Worm (Caenorhabditis elegans): ENCODE measurements around the gene snb-6.

snb-6 gene

DNA sequence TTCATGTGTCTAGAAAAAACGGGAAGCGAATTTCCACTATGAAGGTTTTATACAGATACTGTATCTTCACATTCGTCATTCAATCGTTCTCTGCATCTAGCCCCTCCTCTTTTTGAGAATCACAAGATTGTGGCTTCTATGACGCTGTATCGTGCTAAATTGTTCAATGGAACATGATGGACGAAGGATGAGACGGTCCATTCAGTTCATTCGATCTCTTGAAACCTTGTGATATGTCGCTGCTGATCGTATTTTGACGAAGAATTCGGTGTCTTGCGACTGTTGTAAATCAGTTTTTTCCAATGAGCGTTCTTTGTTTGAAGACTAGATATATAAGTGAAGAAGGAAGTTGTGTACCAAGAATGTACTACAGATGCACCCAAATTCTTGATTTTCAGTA, 45.8 kb downstream of the snb-6 start (continued):
- no peak for TF ChIP-seq efl-3 (GFP tag; optimal IDR thresholded peaks at IDR 0.05)
- TF ChIP-seq snu-23 (GFP tag; optimal IDR thresholded peaks at IDR 0.05) = peak; percentile 82
- no peak for TF ChIP-seq ceh-90 (tag; optimal IDR thresholded peaks at IDR 0.05)
- no peak for TF ChIP-seq unc-30 (tag; optimal IDR thresholded peaks at IDR 0.05)
- no peak for TF ChIP-seq Y116A8C.19 (tag; optimal IDR thresholded peaks at IDR 0.05; ENCODE audit: borderline replicate concordance)
- no peak for TF ChIP-seq lin-39 (tag; optimal IDR thresholded peaks at IDR 0.05)

DNA sequence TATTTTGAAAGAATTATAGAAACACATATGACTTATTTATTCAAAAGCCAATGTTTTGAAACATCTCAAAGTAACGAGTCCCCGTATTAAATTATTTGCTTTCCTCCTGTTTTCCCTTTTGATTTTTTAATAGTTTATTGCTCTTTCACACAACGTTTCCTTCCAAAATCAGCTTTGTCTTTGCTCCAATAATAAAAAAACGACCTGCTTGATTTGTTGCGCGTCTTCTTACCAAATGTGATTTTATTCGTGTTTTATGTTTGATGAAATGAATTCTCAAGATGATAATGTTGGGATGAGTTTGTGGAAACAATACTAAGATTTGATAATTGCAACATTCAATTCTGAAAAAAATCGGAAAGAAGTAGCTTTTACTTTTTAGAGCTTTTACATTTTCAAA, 47.1 kb downstream of the snb-6 start:
- no peak for TF ChIP-seq elt-2 (tag; optimal IDR thresholded peaks at IDR 0.05)
- peak in 1 of 6 experiments; percentile 23 for TF ChIP-seq elt-3 (tag; optimal IDR thresholded peaks at IDR 0.05)
- no peak for TF ChIP-seq efl-1 (optimal IDR thresholded peaks at IDR 0.05)
- TF ChIP-seq efl-1 (GFP tag; optimal IDR thresholded peaks at IDR 0.05 in 1 of 2) = peak in 1 of 2 experiments; percentile 45

DNA sequence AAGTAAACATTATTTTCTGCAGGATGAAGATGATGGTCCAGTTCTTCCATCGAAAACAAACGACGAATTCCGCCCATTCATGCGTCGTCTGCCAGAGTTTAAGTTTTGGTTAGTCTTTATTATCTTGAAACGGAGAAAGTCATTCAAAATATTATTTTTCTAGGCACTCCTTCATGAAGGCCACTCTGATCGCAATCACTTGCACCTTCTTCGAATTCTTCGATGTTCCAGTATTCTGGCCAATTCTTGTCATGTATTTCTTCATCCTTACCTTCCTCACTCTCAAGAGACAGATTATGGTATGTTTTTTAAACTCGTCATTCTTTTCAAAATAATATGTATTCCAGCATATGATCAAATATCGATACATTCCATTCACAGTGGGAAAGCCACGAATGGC, 47.7 kb downstream of the snb-6 start:
- 0 out of 2 replicates have a peak, but pooled peaks have one; percentile 35 for TF ChIP-seq nhr-19 (GFP tag; conservative IDR thresholded peaks at IDR 0.05)
- no peak for TF ChIP-seq tlp-1 (tag; optimal IDR thresholded peaks at IDR 0.05)
- TF ChIP-seq lin-13 (GFP tag; optimal IDR thresholded peaks at IDR 0.05) = peak; percentile 9
- peak in 1 of 6 experiments; percentile 42 for TF ChIP-seq elt-3 (tag; optimal IDR thresholded peaks at IDR 0.05)
- no peak for TF ChIP-seq ztf-11 (tag; optimal IDR thresholded peaks at IDR 0.05)
- no peak for TF ChIP-seq unc-86 (tag; optimal IDR thresholded peaks at IDR 0.05)
- no peak for TF ChIP-seq pax-3 (tag; optimal IDR thresholded peaks at IDR 0.05)
- no peak for TF ChIP-seq vab-15 (tag; optimal IDR thresholded peaks at IDR 0.05)

- TF ChIP-seq ztf-4 (tag; optimal IDR thresholded peaks at IDR 0.05) = no peak
- peak in 1 of 2 experiments; percentile 63 for TF ChIP-seq lsy-2 (tag; optimal IDR thresholded peaks at IDR 0.05)
- no peak for TF ChIP-seq mdl-1 (tag; optimal IDR thresholded peaks at IDR 0.05)
- TF ChIP-seq ceh-8 (GFP tag; optimal IDR thresholded peaks at IDR 0.05) = no peak
- peak; percentile 25 to 54 for TF ChIP-seq lin-35 (GFP tag; optimal IDR thresholded peaks at IDR 0.05)
- peak; percentile 83 for TF ChIP-seq F16B12.6 (tag; optimal IDR thresholded peaks at IDR 0.05)
- no peak for TF ChIP-seq snu-23 (GFP tag; optimal IDR thresholded peaks at IDR 0.05)
- peak; percentile 93 for TF ChIP-seq xbp-1 (tag; optimal IDR thresholded peaks at IDR 0.05)
- TF ChIP-seq efl-1 (optimal IDR thresholded peaks at IDR 0.05) = peak; percentile 25 to 47
- TF ChIP-seq efl-1 (GFP tag; optimal IDR thresholded peaks at IDR 0.05 in 1 of 2) = peak; percentile 51 to 80
- TF ChIP-seq C16A3.4 (tag; optimal IDR thresholded peaks at IDR 0.05) = peak; percentile 25
- no peak for TF ChIP-seq egl-27 (tag; optimal IDR thresholded peaks at IDR 0.05)
- peak; percentile 14 for TF ChIP-seq nhr-71 (tag; optimal IDR thresholded peaks at IDR 0.05)
- no peak for TF ChIP-seq jun-1 (tag; optimal IDR thresholded peaks at IDR 0.05)
- no peak for TF ChIP-seq lin-13 (GFP tag; optimal IDR thresholded peaks at IDR 0.05)
- no peak for TF ChIP-seq nhr-11 (tag; optimal IDR thresholded peaks at IDR 0.05)
- no peak for TF ChIP-seq fkh-10 (GFP tag; optimal IDR thresholded peaks at IDR 0.05)
- TF ChIP-seq dpl-1 (GFP tag; optimal IDR thresholded peaks at IDR 0.05) = peak; percentile 0 to 48 (median 12)
- TF ChIP-seq zip-4 (GFP tag; optimal IDR thresholded peaks at IDR 0.05) = no peak
- TF ChIP-seq aha-1 (tag; optimal IDR thresholded peaks at IDR 0.05) = no peak
- peak; percentile 6 for TF ChIP-seq nhr-47 (tag; optimal IDR thresholded peaks at IDR 0.05)
- TF ChIP-seq blmp-1 (tag; optimal IDR thresholded peaks at IDR 0.05) = peak; percentile 19
- TF ChIP-seq nhr-20 (tag; optimal IDR thresholded peaks at IDR 0.05) = peak; percentile 29
- no peak for TF ChIP-seq C04F5.9 (tag; optimal IDR thresholded peaks at IDR 0.05)
- TF ChIP-seq swsn-7 (tag; optimal IDR thresholded peaks at IDR 0.05) = no peak
- TF ChIP-seq ceh-63 (GFP tag; optimal IDR thresholded peaks at IDR 0.05) = no peak
- no peak for TF ChIP-seq mep-1 (tag; optimal IDR thresholded peaks at IDR 0.05)
These were observed 48.6 kb downstream of the snb-6 start, which contains the start of the genes F46C5.9 and rer-1 for ce11 chrII:8810679-8811413. F46C5.9 (minus strand) TSS chrII:8810729. rer-1 (plus strand) TSS chrII:8811370.
